Worm (Caenorhabditis elegans) whole organism, young adult: ENCODE measurements around the gene insc-1.

Source experiments
- C17E4.6 ChIP-seq: fragments of 200-800 bp; sonication (Bioruptor generic); IDR thresholded peaks from 2 replicates; pipeline ENCODE4 v1.3.6; 2022; ENCODE audit warnings: missing genetic modification reagents, missing genetic modification characterization, missing compliant biosample characterization
- D2030.7 ChIP-seq: fragments of 200-800 bp; sonication (Bioruptor generic); IDR thresholded peaks from 2 replicates; pipeline ENCODE4 v1.3.6; 2022; ENCODE audit warnings: missing genetic modification reagents, missing genetic modification characterization, missing compliant biosample characterization
- F10E7.11 ChIP-seq: sonication (generic microtip); optimal IDR thresholded peaks from 2 replicates; lab custom pipeline; 2017; ENCODE audit warnings: mild to moderate bottlenecking, missing genetic modification characterization, moderate library complexity, missing compliant biosample characterization
- F23B12.7 ChIP-seq: sonication (generic microtip); optimal IDR thresholded peaks from 2 replicates; lab custom pipeline; 2017; ENCODE audit warnings: missing genetic modification characterization, mild to moderate bottlenecking, missing compliant biosample characterization, antibody characterized with exemption, moderate library complexity; ENCODE audit not compliant: insufficient read depth
- F39B2.1 ChIP-seq: fragments of 200-800 bp; sonication (Bioruptor generic); IDR thresholded peaks from 2 replicates; pipeline ENCODE4 v1.3.6; 2022; ENCODE audit warnings: missing genetic modification reagents, missing genetic modification characterization, missing compliant biosample characterization
- F49E8.2 ChIP-seq: sonication (generic microtip); optimal IDR thresholded peaks from 3 replicates; lab custom pipeline; 2017; ENCODE audit warnings: missing genetic modification characterization, mild to moderate bottlenecking, missing compliant biosample characterization, antibody characterized with exemption, moderate library complexity; ENCODE audit not compliant: insufficient read depth
- F52B5.7 ChIP-seq: sonication (generic microtip); optimal IDR thresholded peaks from 2 replicates; lab custom pipeline; 2016; ENCODE audit warnings: mild to moderate bottlenecking, missing genetic modification characterization, missing compliant biosample characterization
- F57C9.4 ChIP-seq: sonication (generic microtip); optimal IDR thresholded peaks from 2 replicates; lab custom pipeline; 2017; ENCODE audit warnings: mild to moderate bottlenecking, missing genetic modification characterization, missing compliant biosample characterization
- K11D2.4 ChIP-seq: fragments of 200-800 bp; sonication (Bioruptor generic); IDR thresholded peaks from 2 replicates; pipeline ENCODE4 v1.3.6; 2022; ENCODE audit warnings: missing genetic modification reagents, missing genetic modification characterization, missing compliant biosample characterization
- Y53G8AR.9 ChIP-seq: fragments of 200-800 bp; sonication (Bioruptor generic); conservative IDR thresholded peaks from 2 replicates; pipeline ENCODE4 v1.3.6; 2022; ENCODE audit warnings: missing genetic modification reagents, missing genetic modification characterization, missing compliant biosample characterization
- Y95B8A.8 ChIP-seq: fragments of 200-800 bp; sonication (Bioruptor generic); IDR thresholded peaks from 2 replicates; pipeline ENCODE4 v1.3.6; 2022; ENCODE audit warnings: missing genetic modification reagents, missing genetic modification characterization, missing compliant biosample characterization
- ZK185.1 ChIP-seq: sonication (generic microtip); optimal IDR thresholded peaks from 2 replicates; lab custom pipeline; 2016; ENCODE audit warnings: mild to moderate bottlenecking, missing genetic modification characterization, missing compliant biosample characterization; ENCODE audit not compliant: poor library complexity, severe bottlenecking
- akir-1 ChIP-seq: fragments of 200-800 bp; sonication (Bioruptor generic); optimal IDR thresholded peaks from 2 replicates; lab custom pipeline; 2018; ENCODE audit warnings: mild to moderate bottlenecking, missing genetic modification characterization, moderate library complexity, missing compliant biosample characterization
- atf-7 ChIP-seq: sonication (generic microtip); optimal IDR thresholded peaks from 2 replicates; lab custom pipeline; 2017; ENCODE audit warnings: mild to moderate bottlenecking, missing genetic modification characterization, missing compliant biosample characterization
- attf-5 ChIP-seq: fragments of 200-800 bp; sonication (Bioruptor generic); optimal IDR thresholded peaks from 2 replicates; lab custom pipeline; 2018; ENCODE audit warnings: mild to moderate bottlenecking, missing genetic modification characterization, missing compliant biosample characterization
- bed-1 ChIP-seq: fragments of 200-800 bp; sonication (Bioruptor generic); IDR thresholded peaks from 2 replicates; pipeline ENCODE4 v1.3.6; 2022; ENCODE audit warnings: missing genetic modification reagents, missing genetic modification characterization, missing compliant biosample characterization
- ceh-100 ChIP-seq: fragments of 200-800 bp; sonication (Bioruptor generic); IDR thresholded peaks from 2 replicates; pipeline ENCODE4 v1.3.6; 2022; ENCODE audit warnings: missing genetic modification reagents, missing genetic modification characterization, missing compliant biosample characterization
- ceh-79 ChIP-seq: sonication (generic microtip); optimal IDR thresholded peaks from 2 replicates; lab custom pipeline; 2017; ENCODE audit warnings: mild to moderate bottlenecking, missing genetic modification characterization, missing compliant biosample characterization
- ceh-91 ChIP-seq: fragments of 200-800 bp; sonication (Bioruptor generic); IDR thresholded peaks from 2 replicates; pipeline ENCODE4 v1.3.6; 2022; ENCODE audit warnings: missing genetic modification reagents, missing genetic modification characterization, missing compliant biosample characterization
- chd-7 ChIP-seq: sonication (generic microtip); optimal IDR thresholded peaks from 2 replicates; lab custom pipeline; 2016; ENCODE audit warnings: mild to moderate bottlenecking, missing genetic modification characterization, moderate library complexity, missing compliant biosample characterization
- dox-1 ChIP-seq: fragments of 200-800 bp; sonication (Bioruptor generic); IDR thresholded peaks from 2 replicates; pipeline ENCODE4 v1.3.6; 2022; ENCODE audit warnings: missing genetic modification reagents, missing genetic modification characterization, missing compliant biosample characterization
- dpl-1 ChIP-seq: fragments of 150-350 bp; optimal IDR thresholded peaks from 2 replicates; lab custom pipeline; 2014; ENCODE audit warnings: missing biosample characterization, missing genetic modification reagents, missing genetic modification characterization
- egrh-3 ChIP-seq: fragments of 200-800 bp; sonication (Bioruptor generic); IDR thresholded peaks from 2 replicates; pipeline ENCODE4 v1.3.6; 2022; ENCODE audit warnings: missing genetic modification reagents, missing genetic modification characterization, missing compliant biosample characterization
- ets-4 ChIP-seq: fragments of 200-800 bp; sonication (Bioruptor generic); optimal IDR thresholded peaks from 2 replicates; lab custom pipeline; 2018; ENCODE audit warnings: mild to moderate bottlenecking, missing genetic modification characterization, missing compliant biosample characterization
- gei-17 ChIP-seq: fragments of 200-800 bp; sonication (Bioruptor generic); optimal IDR thresholded peaks from 2 replicates; lab custom pipeline; 2018; ENCODE audit warnings: mild to moderate bottlenecking, missing genetic modification characterization, missing compliant biosample characterization
- him-1 ChIP-seq: sonication (generic microtip); optimal IDR thresholded peaks from 2 replicates; lab custom pipeline; 2016; ENCODE audit warnings: missing genotype, missing genetic modification reagents, missing genetic modification characterization, missing compliant biosample characterization
- let-607 ChIP-seq, 2 experiments: fragments of 200-800 bp in 1 of 2; sonication (Bioruptor generic) in 1 of 2; sonication (generic microtip) in 1 of 2; optimal IDR thresholded peaks; 2 replicates each; lab custom pipeline; 2016 to 2018; ENCODE audit warnings: mild to moderate bottlenecking in 2 of 2, missing compliant biosample characterization in 2 of 2, missing genetic modification characterization in 2 of 2, moderate library complexity in 2 of 2, missing genotype in 1 of 2
- lin-26 ChIP-seq: fragments of 200-800 bp; sonication (Bioruptor generic); IDR thresholded peaks from 2 replicates; pipeline ENCODE4 v1.3.6; 2022; ENCODE audit warnings: missing genetic modification reagents, missing genetic modification characterization, missing compliant biosample characterization
- lir-1 ChIP-seq: fragments of 200-800 bp; sonication (Bioruptor generic); conservative IDR thresholded peaks from 2 replicates; pipeline ENCODE4 v1.3.6; 2022; ENCODE audit warnings: missing genetic modification reagents, missing genetic modification characterization, missing compliant biosample characterization
- lsl-1 ChIP-seq: fragments of 200-800 bp; sonication (Bioruptor generic); optimal IDR thresholded peaks from 2 replicates; lab custom pipeline; 2018; ENCODE audit warnings: mild to moderate bottlenecking, missing genetic modification characterization, moderate library complexity, missing compliant biosample characterization
- madf-10 ChIP-seq: sonication (generic microtip); optimal IDR thresholded peaks from 2 replicates; lab custom pipeline; 2016; ENCODE audit warnings: mild to moderate bottlenecking, missing genetic modification characterization, missing compliant biosample characterization
- madf-6 ChIP-seq: fragments of 200-800 bp; sonication (Bioruptor generic); IDR thresholded peaks from 2 replicates; pipeline ENCODE4 v1.3.6; 2022; ENCODE audit warnings: missing genetic modification reagents, missing genetic modification characterization, missing compliant biosample characterization
- mcd-1 ChIP-seq: fragments of 200-800 bp; sonication (Bioruptor generic); IDR thresholded peaks from 2 replicates; pipeline ENCODE4 v1.3.6; 2022; ENCODE audit warnings: missing genetic modification reagents, missing genetic modification characterization, missing compliant biosample characterization
- mel-28 ChIP-seq: sonication (generic microtip); optimal IDR thresholded peaks from 2 replicates; lab custom pipeline; 2016; ENCODE audit warnings: borderline replicate concordance, mild to moderate bottlenecking, missing genetic modification characterization, missing compliant biosample characterization
- nfya-2 ChIP-seq: fragments of 200-800 bp; sonication (Bioruptor generic); IDR thresholded peaks from 2 replicates; pipeline ENCODE4 v1.3.6; 2022; ENCODE audit warnings: missing genetic modification reagents, missing genetic modification characterization, missing compliant biosample characterization
- nhr-90 ChIP-seq: sonication (generic microtip); optimal IDR thresholded peaks from 2 replicates; lab custom pipeline; 2016; ENCODE audit warnings: missing genotype, mild to moderate bottlenecking, missing genetic modification characterization, missing compliant biosample characterization
- pbrm-1 ChIP-seq: fragments of 200-800 bp; sonication (Bioruptor generic); IDR thresholded peaks from 2 replicates; pipeline ENCODE4 v1.3.6; 2022; ENCODE audit warnings: missing genetic modification reagents, missing genetic modification characterization, missing compliant biosample characterization
- rcor-1 ChIP-seq: fragments of 200-800 bp; sonication (Bioruptor generic); IDR thresholded peaks from 2 replicates; pipeline ENCODE4 v1.3.6; 2022; ENCODE audit warnings: missing genetic modification reagents, missing genetic modification characterization, missing compliant biosample characterization
- repo-1 ChIP-seq: sonication (generic microtip); optimal IDR thresholded peaks from 2 replicates; lab custom pipeline; 2017; ENCODE audit warnings: mild to moderate bottlenecking, missing genetic modification characterization, missing compliant biosample characterization
- rpc-1 ChIP-seq, 2 experiments: fragments of 150-350 bp in 1 of 2; sonication (generic microtip) in 1 of 2; optimal IDR thresholded peaks; 2 replicates each; lab custom pipeline; 2014 to 2018; ENCODE audit warnings: missing biosample characterization in 1 of 2, missing genetic modification characterization in 1 of 2, missing genetic modification reagents in 1 of 2, missing genotype in 1 of 2
- snpc-1.1 ChIP-seq: sonication (generic microtip); optimal IDR thresholded peaks from 2 replicates; lab custom pipeline; 2017; ENCODE audit warnings: missing genetic modification characterization, mild to moderate bottlenecking, missing compliant biosample characterization, antibody characterized with exemption, moderate library complexity, missing genotype, missing genetic modification reagents; ENCODE audit not compliant: insufficient read depth
- snpc-3.4 ChIP-seq: sonication (generic microtip); optimal IDR thresholded peaks from 2 replicates; lab custom pipeline; 2017; ENCODE audit warnings: missing genetic modification characterization, mild to moderate bottlenecking, missing compliant biosample characterization, antibody characterized with exemption, moderate library complexity, missing genotype, missing genetic modification reagents
- sptf-2 ChIP-seq: fragments of 200-800 bp; sonication (Bioruptor generic); optimal IDR thresholded peaks from 2 replicates; lab custom pipeline; 2018; ENCODE audit warnings: mild to moderate bottlenecking, missing genetic modification characterization, missing compliant biosample characterization
- tbx-9 ChIP-seq: sonication (generic microtip); optimal IDR thresholded peaks from 2 replicates; lab custom pipeline; 2016; ENCODE audit warnings: borderline replicate concordance, missing genetic modification characterization, inconsistent platforms, missing compliant biosample characterization
- tlf-1 ChIP-seq: fragments of 200-800 bp; sonication (Bioruptor generic); optimal IDR thresholded peaks from 2 replicates; lab custom pipeline; 2018; ENCODE audit warnings: mild to moderate bottlenecking, missing genetic modification characterization, missing compliant biosample characterization
- zim-3 ChIP-seq: sonication (generic microtip); optimal IDR thresholded peaks from 2 replicates; lab custom pipeline; 2017; ENCODE audit warnings: mild to moderate bottlenecking, missing genetic modification characterization, moderate library complexity, missing compliant biosample characterization
- ztf-18 ChIP-seq: sonication (generic microtip); optimal IDR thresholded peaks from 2 replicates; lab custom pipeline; 2016; ENCODE audit warnings: missing genotype, mild to moderate bottlenecking, missing genetic modification characterization, missing compliant biosample characterization
- ztf-6 ChIP-seq: fragments of 200-800 bp; sonication (Bioruptor generic); IDR thresholded peaks from 2 replicates; pipeline ENCODE4 v1.3.6; 2022; ENCODE audit warnings: missing genetic modification reagents, missing genetic modification characterization, missing compliant biosample characterization

insc-1 gene

ce11 chrII:7374143-7374542 is 15.4 kb downstream of the insc-1 start, which contains the start of the genes mtch-1 and rpb-4 (continued):
- no peak for TF ChIP-seq atf-7 (tag; lab: Kevin White, UChicago)
- no peak for TF ChIP-seq zim-3 (tag; lab: Kevin White, UChicago)
- TF ChIP-seq F49E8.2 (tag; lab: Kevin White, UChicago): no peak
- TF ChIP-seq F23B12.7 (tag; lab: Kevin White, UChicago): peak; percentile 33
- no peak for TF ChIP-seq nhr-90 (tag; lab: Kevin White, UChicago)
- TF ChIP-seq gei-17 (GFP tag; lab: Kevin White, UChicago): no peak
- TF ChIP-seq let-607 (tag; optimal IDR thresholded peaks at IDR 0.05; lab: Kevin White, UChicago): no peak
- no peak for TF ChIP-seq lsl-1 (GFP tag; lab: Kevin White, UChicago)
- TF ChIP-seq rpc-1 (optimal IDR thresholded peaks at IDR 0.05; lab: Kevin White, UChicago): peak; percentile 11
- no peak for TF ChIP-seq rpc-1 (tag; optimal IDR thresholded peaks at IDR 0.05; lab: Kevin White, UChicago)
- TF ChIP-seq egrh-3: no peak
- TF ChIP-seq ztf-6: no peak
- no peak for TF ChIP-seq F52B5.7 (tag; lab: Kevin White, UChicago)
- TF ChIP-seq akir-1 (GFP tag; lab: Kevin White, UChicago): no peak
- no peak for TF ChIP-seq ets-4 (GFP tag; lab: Kevin White, UChicago)
- TF ChIP-seq Y95B8A.8 (GFP tag; lab: Robert Waterston, UW): no peak
- TF ChIP-seq D2030.7 (GFP tag; lab: Robert Waterston, UW): no peak
- no peak for TF ChIP-seq him-1 (tag; lab: Kevin White, UChicago)
- TF ChIP-seq sptf-2 (GFP tag; lab: Kevin White, UChicago): no peak
- peak; percentile 12 for TF ChIP-seq ztf-18
- no peak for TF ChIP-seq dpl-1 (GFP tag; lab: Kevin White, UChicago)
- no peak for TF ChIP-seq ZK185.1 (tag; lab: Kevin White, UChicago)
- no peak for TF ChIP-seq C17E4.6 (GFP tag; lab: Robert Waterston, UW)
- TF ChIP-seq ceh-100: no peak
- no peak for TF ChIP-seq madf-6 (GFP tag; lab: Robert Waterston, UW)
- TF ChIP-seq Y53G8AR.9 (GFP tag; lab: Robert Waterston, UW): no peak
- no peak for TF ChIP-seq F57C9.4 (tag; lab: Kevin White, UChicago)
- TF ChIP-seq dox-1 (GFP tag; lab: Robert Waterston, UW): no peak
- no peak for TF ChIP-seq bed-1 (GFP tag; lab: Robert Waterston, UW)
- no peak for TF ChIP-seq K11D2.4
- no peak for TF ChIP-seq tbx-9 (tag; lab: Kevin White, UChicago)
- TF ChIP-seq mcd-1 (GFP tag; lab: Robert Waterston, UW): no peak
- TF ChIP-seq lir-1 (GFP tag; lab: Robert Waterston, UW): no peak
- TF ChIP-seq attf-5: peak; percentile 13
- TF ChIP-seq madf-10 (tag; lab: Kevin White, UChicago): no peak
- TF ChIP-seq ceh-91 (GFP tag; lab: Robert Waterston, UW): no peak
- no peak for TF ChIP-seq ceh-79

ce11 chrII:7374980-7375379 is 16.3 kb downstream of the insc-1 start, which contains the start of gene F43E2.1:
TSS of gene F43E2.1 (plus strand) at chrII:7375280.
- no peak for TF ChIP-seq pbrm-1 (GFP tag; lab: Robert Waterston, UW)
- no peak for TF ChIP-seq F39B2.1 (GFP tag; lab: Robert Waterston, UW)
- no peak for TF ChIP-seq repo-1
- no peak for TF ChIP-seq snpc-1.1
- TF ChIP-seq rcor-1 (GFP tag; lab: Robert Waterston, UW): no peak
- TF ChIP-seq F10E7.11: no peak
- no peak for TF ChIP-seq chd-7 (tag; lab: Kevin White, UChicago)
- no peak for TF ChIP-seq nfya-2 (GFP tag; lab: Robert Waterston, UW)
- no peak for TF ChIP-seq mel-28 (tag; lab: Kevin White, UChicago)
- no peak for TF ChIP-seq tlf-1 (GFP tag; lab: Kevin White, UChicago)
- TF ChIP-seq snpc-3.4 (tag; lab: Kevin White, UChicago): no peak
- no peak for TF ChIP-seq rpc-1 (optimal IDR thresholded peaks at IDR 0.05; lab: Kevin White, UChicago)
- TF ChIP-seq rpc-1 (tag; optimal IDR thresholded peaks at IDR 0.05; lab: Kevin White, UChicago): no peak
- TF ChIP-seq ceh-100: no peak
- TF ChIP-seq lin-26 (GFP tag; lab: Robert Waterston, UW): no peak
- no peak for TF ChIP-seq dpl-1 (GFP tag; lab: Kevin White, UChicago)
